Fruit fly (Drosophila melanogaster) ovary, adult (tissue): ENCODE results near the gene CG42464.
A peak's percentile ranks its signal among the peaks of the same experiment; 100 is the strongest.

Experiments used
- CG17801 ChIP-seq: fragments of 200-800 bp; optimal IDR thresholded peaks from 2 replicates; lab custom pipeline; 2019; ENCODE audit warnings: missing biosample characterization, mild to moderate bottlenecking, missing genetic modification characterization, moderate library complexity; ENCODE audit not compliant: partially characterized antibody

CG42464 gene

DNA sequence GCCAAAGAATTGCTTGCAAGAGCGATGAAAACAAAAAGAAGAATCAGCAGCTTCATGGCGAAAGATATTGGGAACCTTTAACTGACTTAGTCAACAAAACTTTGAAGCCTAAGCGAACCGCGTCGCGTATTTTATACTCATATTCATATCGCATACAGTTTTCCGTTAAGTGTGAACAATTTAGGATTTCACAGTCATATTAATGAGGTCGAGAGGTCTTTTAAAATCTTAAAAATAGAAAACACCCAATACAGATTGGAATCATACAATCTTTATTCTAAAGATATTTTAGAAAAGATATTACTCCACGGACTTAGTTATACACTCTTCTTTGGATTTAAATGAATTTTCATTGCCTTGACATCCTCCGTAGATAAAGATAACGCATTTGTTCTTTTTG lies 5.5 kb upstream of the CG42464 start, which contains the start of gene Acp24A4:
Acp24A4 (minus strand) TSS at position 101 of the 400 bp plus-strand sequence.
- no peak for TF ChIP-seq CG17801 (GFP tag; lab: Kevin White, UChicago)

DNA sequence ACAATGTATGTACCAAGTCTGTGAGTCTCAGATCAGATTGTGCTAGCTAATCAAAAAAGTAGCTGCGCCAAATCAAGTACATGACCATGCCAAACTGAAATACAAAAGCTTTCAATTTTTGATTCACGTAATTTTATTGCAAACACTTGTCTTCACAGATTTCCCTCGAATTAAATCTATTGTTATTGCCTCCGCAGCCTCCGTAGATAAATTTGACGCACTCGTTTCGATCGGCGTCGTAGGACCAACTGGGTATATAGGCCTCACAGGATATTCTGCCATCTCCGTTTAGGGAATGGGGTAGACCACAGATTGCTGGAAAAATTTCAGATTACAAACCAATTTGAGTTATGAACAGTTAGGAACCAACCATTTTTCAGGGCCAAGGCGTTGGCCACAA lies 4.3 kb upstream of the CG42464 start, which contains the start of gene CG43165:
CG43165 (minus strand) TSS at position 101 of the 400 bp plus-strand sequence.
- no peak for TF ChIP-seq CG17801 (GFP tag; lab: Kevin White, UChicago)

- no peak for TF ChIP-seq CG17801 (GFP tag; lab: Kevin White, UChicago)
Measured at dm6 chr2L:3695361-3695818, 3.9 kb upstream of the CG42464 start, which contains the start of gene CG16713. CG16713 (minus strand) TSS chr2L:3695411.

dm6 chr2L:3696438-3696837 lies 2.8 kb upstream of the CG42464 start, which contains the start of gene IM33:
IM33 (minus strand) TSS chr2L:3696658.
- TF ChIP-seq CG17801 (GFP tag; lab: Kevin White, UChicago): no peak

- TF ChIP-seq CG17801 (GFP tag; lab: Kevin White, UChicago): no peak
Measured at dm6 chr2L:3697772-3698171, 1.5 kb upstream of the CG42464 start, which contains the start of gene CG3604. CG3604 (minus strand) TSS chr2L:3697872.

DNA sequence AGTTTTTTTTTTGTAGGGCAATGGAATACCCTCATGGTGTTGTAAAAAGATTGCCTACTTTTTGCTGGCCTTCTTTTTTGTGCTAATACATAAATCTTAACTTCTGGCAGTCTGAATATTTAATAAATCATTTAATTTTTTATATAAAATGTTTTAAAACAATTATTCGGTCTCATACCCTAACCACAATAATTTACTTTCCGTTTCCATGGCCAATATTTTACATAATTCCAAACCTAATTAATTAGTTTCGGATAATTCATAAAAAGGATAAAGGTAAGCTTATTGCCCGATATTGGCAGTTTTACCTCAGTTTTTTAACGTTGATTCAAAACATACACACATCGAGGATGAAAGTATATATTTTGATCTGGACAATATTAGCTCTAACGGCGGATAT lies 631 bp downstream of the CG42464 start, which contains the start of gene CG42465:
CG42465 (plus strand) TSS at position 301 of the 400 bp plus-strand sequence.
- TF ChIP-seq CG17801 (GFP tag; lab: Kevin White, UChicago): no peak

DNA sequence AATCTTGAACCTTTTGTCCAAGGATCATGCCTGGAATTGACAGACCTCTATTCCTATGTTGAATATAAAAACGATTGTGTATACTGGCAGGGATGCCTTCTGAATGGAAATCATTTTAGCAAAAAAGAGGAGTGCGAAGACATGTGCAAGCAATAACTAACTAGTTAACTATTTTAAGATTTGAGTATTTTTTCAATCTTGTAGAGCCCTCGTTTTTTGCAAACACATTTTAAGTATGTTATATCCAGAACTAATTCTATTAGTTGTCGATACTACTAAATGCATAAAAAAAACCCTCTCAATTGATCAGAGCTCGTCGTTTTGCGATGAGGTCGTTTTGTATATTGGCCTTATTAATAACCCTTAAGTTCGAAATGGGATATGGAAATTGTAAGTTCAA lies 1.1 kb downstream of the CG42464 start, which contains the start of gene Sfp24C1:
Sfp24C1 (plus strand) TSS at position 301 of the 400 bp plus-strand sequence.
- TF ChIP-seq CG17801 (GFP tag; lab: Kevin White, UChicago): no peak

- TF ChIP-seq CG17801 (GFP tag; lab: Kevin White, UChicago): no peak
Measured at dm6 chr2L:3700990-3701389, 1.7 kb downstream of the CG42464 start, which contains the start of gene CG42467. CG42467 (plus strand) TSS chr2L:3701290.

dm6 chr2L:3701526-3701925 lies 2.3 kb downstream of the CG42464 start, which contains the start of gene CG43145:
CG43145 (plus strand) TSS chr2L:3701826.
- TF ChIP-seq CG17801 (GFP tag; lab: Kevin White, UChicago): no peak

DNA sequence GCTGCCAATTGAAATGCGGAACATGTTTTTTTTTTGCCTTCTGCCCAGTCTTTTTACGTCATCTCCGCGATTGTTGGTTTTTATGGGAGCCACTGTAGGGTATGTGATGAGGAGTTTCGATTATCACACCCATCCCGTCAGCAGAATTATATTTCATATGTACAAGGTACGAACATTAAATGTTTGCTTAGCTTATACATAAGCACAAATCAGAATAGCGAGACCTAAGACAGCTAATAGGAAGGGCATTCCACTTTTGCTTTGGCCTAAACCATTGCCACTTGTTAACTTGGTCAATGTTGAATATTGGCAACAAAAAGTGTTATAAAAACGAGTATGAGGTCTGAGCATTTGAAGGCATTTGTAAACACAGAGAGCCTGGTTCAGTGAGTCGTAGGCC lies 4.0 kb downstream of the CG42464 start, which contains the start of gene CG2816:
CG2816 (plus strand) TSS at position 400 of the 400 bp plus-strand sequence.
- no peak for TF ChIP-seq CG17801 (GFP tag; lab: Kevin White, UChicago)

DNA sequence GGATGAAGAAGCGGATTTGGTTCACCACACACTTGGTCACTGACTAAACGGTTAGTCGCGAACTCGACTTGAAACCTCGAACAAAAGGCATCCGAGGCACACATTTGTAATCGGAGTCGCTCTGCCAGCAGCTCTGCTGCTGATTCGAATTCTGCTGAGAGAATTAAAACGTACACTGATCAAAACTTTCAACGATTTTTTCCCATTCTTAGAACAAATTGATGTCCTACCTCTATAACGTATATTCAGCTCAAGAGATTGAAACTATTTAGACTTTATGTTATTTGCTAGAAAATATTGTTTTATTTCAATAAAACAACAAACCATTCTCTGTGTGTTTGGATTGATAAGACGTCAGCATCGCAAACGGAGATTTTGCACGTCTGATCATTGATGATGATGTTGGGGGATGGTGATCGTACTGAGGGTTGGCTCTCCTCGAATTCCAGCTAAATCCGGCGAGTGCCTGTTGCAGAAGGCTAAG lies 6.2 kb downstream of the CG42464 start, which contains the start of gene CG31778:
CG31778 (minus strand) TSS at position 51 of the 484 bp plus-strand sequence.
- TF ChIP-seq CG17801 (GFP tag; lab: Kevin White, UChicago): no peak

dm6 chr2L:3706963-3707362 lies 7.7 kb downstream of the CG42464 start, which contains the start of gene CG31777:
CG31777 (minus strand) TSS chr2L:3707063.
- TF ChIP-seq CG17801 (GFP tag; lab: Kevin White, UChicago): no peak

DNA sequence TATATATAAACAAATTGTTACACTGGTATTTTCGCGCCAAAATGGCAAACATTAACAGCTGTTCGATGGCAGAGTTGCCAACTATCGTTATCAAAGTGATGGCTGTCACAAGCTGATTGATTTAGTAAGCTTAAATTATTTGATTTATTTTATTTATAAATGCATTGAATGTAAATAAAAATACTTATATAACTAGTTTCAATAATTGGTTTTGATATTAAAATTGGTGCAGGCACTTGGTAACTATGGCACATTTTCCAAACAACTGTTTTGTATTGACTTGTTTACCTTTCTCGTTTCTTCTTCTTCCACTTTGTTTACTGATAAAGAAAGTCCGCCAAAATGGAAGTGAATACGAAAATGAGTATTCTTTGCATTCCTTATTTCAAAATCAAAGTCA lies 12.4 kb downstream of the CG42464 start, which contains the start of gene cutlet:
cutlet (minus strand) TSS at position 84 of the 400 bp plus-strand sequence.
- peak; percentile 18 for TF ChIP-seq CG17801 (GFP tag; lab: Kevin White, UChicago)

DNA sequence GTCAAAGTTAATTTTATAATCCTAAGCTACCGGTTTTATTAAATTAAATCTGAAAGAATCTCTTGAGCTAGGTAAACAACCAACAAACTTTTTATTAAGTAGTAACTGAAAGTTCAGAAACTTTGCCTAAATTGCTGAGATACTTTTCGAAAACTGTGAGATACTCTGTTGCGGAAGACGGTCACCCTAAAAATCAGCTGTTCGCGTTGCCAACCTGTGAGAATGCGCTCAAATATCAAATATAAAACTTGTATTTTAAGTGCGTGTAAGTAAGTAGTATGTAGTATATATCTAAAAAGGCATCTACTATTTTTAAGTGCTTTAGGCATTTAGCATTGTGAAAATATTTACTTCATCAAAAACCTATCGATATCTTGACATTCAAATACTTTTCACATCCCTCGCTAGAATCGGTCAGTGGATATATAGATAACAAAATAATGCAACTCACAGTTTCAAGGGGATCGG lies 13.7 kb downstream of the CG42464 start, which contains the start of the genes CG31955 and CG2818:
CG31955 (minus strand) TSS at position 157 of the 468 bp plus-strand sequence.
CG2818 (plus strand) TSS at position 412 of the 468 bp plus-strand sequence.
- no peak for TF ChIP-seq CG17801 (GFP tag; lab: Kevin White, UChicago)

DNA sequence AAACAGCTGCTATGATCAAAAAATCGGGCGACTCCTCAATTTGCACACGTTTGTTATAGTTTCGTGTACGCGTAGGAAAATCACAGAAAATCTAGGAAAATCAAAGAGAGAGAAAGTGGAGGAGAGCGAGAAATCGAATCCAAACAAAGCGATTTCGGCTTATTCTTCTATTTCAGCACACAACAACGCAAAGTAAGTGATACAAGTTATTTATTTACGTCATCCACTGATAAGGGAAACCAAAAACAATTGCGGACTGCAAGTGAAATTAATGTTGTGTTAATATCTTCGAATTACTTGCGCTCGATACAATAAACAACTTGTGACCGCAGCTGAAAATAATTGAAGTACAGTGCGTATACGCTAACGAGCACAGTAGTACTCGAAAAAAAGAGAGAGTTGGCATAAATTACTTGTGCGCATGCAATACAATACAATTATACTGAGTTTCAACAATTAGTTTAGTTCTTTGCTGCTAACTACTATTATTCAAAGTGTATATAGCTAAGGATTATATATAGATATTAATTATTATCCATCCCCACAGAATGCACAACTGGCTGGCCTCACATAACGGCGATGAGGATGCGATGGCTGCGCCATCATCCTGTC lies 14.4 kb downstream of the CG42464 start:
- TF ChIP-seq CG17801 (GFP tag; lab: Kevin White, UChicago): no peak
